Worm (Caenorhabditis elegans): ENCODE measurements around the gene ZK637.12.

The ZK637.12 gene

ce11 chrIII:8887184-8887801 lies 36.7 kb upstream of the ZK637.12 start, which contains the start of gene famh-136:
Gene famh-136 (plus strand): TSS chrIII:8887751.
- TF ChIP-seq tbx-2 (tag; optimal IDR thresholded peaks at IDR 0.05): peak; percentile 69
- no peak for TF ChIP-seq ceh-16 (tag; optimal IDR thresholded peaks at IDR 0.05)
- no peak for TF ChIP-seq ceh-9 (tag; optimal IDR thresholded peaks at IDR 0.05)
- TF ChIP-seq eor-1 (tag; optimal IDR thresholded peaks at IDR 0.05): no peak
- no peak for TF ChIP-seq sea-2 (GFP tag; optimal IDR thresholded peaks at IDR 0.05)
- peak; percentile 23 for TF ChIP-seq egl-5 (tag; optimal IDR thresholded peaks at IDR 0.05)
- TF ChIP-seq fkh-2 (tag; optimal IDR thresholded peaks at IDR 0.05): no peak
- TF ChIP-seq elt-1 (tag; optimal IDR thresholded peaks at IDR 0.05): no peak
- TF ChIP-seq ceh-28 (tag; optimal IDR thresholded peaks at IDR 0.05): peak; percentile 71
- TF ChIP-seq aly-2 (tag; optimal IDR thresholded peaks at IDR 0.05): no peak
- peak; percentile 65 for TF ChIP-seq lin-39 (tag; optimal IDR thresholded peaks at IDR 0.05)
- no peak for TF ChIP-seq ceh-82 (tag; optimal IDR thresholded peaks at IDR 0.05)
- TF ChIP-seq nhr-12 (tag; optimal IDR thresholded peaks at IDR 0.05): no peak
- no peak for TF ChIP-seq daf-12 (tag; optimal IDR thresholded peaks at IDR 0.05)
- TF ChIP-seq ama-1 (optimal IDR thresholded peaks at IDR 0.05): no peak
- TF ChIP-seq R02D3.7 (tag; optimal IDR thresholded peaks at IDR 0.05): peak; percentile 48
- no peak for TF ChIP-seq nhr-28 (tag; optimal IDR thresholded peaks at IDR 0.05)
- TF ChIP-seq mdl-1 (tag; optimal IDR thresholded peaks at IDR 0.05): no peak
- no peak for TF ChIP-seq nhr-23 (tag; optimal IDR thresholded peaks at IDR 0.05)
- no peak for TF ChIP-seq fos-1 (tag; optimal IDR thresholded peaks at IDR 0.05)
- peak; percentile 48 for TF ChIP-seq hmg-11 (tag; optimal IDR thresholded peaks at IDR 0.05)
- peak; percentile 58 for TF ChIP-seq pqm-1 (tag; optimal IDR thresholded peaks at IDR 0.05)
- peak; percentile 68 for TF ChIP-seq nhr-11 (tag; optimal IDR thresholded peaks at IDR 0.05)
- TF ChIP-seq ZK546.5 (tag; optimal IDR thresholded peaks at IDR 0.05): no peak
- TF ChIP-seq skn-1 (tag; optimal IDR thresholded peaks at IDR 0.05): peak; percentile 47
- peak; percentile 9 for TF ChIP-seq ztf-4 (tag; optimal IDR thresholded peaks at IDR 0.05)
- TF ChIP-seq unc-39 (tag; optimal IDR thresholded peaks at IDR 0.05): no peak
- no peak for TF ChIP-seq ztf-11 (tag; optimal IDR thresholded peaks at IDR 0.05)
- TF ChIP-seq unc-62 (GFP tag; optimal IDR thresholded peaks at IDR 0.05): no peak
- no peak for TF ChIP-seq elt-3 (tag; optimal IDR thresholded peaks at IDR 0.05)
- peak; percentile 88 for TF ChIP-seq snpc-4 (tag; optimal IDR thresholded peaks at IDR 0.05)
- no peak for TF ChIP-seq mml-1 (tag; optimal IDR thresholded peaks at IDR 0.05)
- no peak for TF ChIP-seq zag-1 (tag; optimal IDR thresholded peaks at IDR 0.05)
- no peak for TF ChIP-seq nhr-76 (tag; optimal IDR thresholded peaks at IDR 0.05)
- peak; percentile 22 for TF ChIP-seq nhr-77 (tag; optimal IDR thresholded peaks at IDR 0.05)
- no peak for TF ChIP-seq fkh-10 (GFP tag; optimal IDR thresholded peaks at IDR 0.05)
- no peak for TF ChIP-seq nhr-237 (tag; optimal IDR thresholded peaks at IDR 0.05)
- peak; percentile 84 for TF ChIP-seq elt-2 (tag; optimal IDR thresholded peaks at IDR 0.05)
- peak; percentile 69 for TF ChIP-seq jun-1 (tag; optimal IDR thresholded peaks at IDR 0.05)
- peak; percentile 86 for TF ChIP-seq nfya-1 (tag; optimal IDR thresholded peaks at IDR 0.05; ENCODE audit: insufficient read depth)
- peak; percentile 95 for TF ChIP-seq pha-4 (tag; optimal IDR thresholded peaks at IDR 0.05)
- no peak for TF ChIP-seq nhr-67 (tag; optimal IDR thresholded peaks at IDR 0.05)
- TF ChIP-seq egl-27 (tag; optimal IDR thresholded peaks at IDR 0.05): no peak
- TF ChIP-seq nhr-43 (tag; optimal IDR thresholded peaks at IDR 0.05; ENCODE audit: poor library complexity, severe bottlenecking): peak; percentile 82
- TF ChIP-seq lsy-12 (tag; optimal IDR thresholded peaks at IDR 0.05): peak; percentile 57
- TF ChIP-seq nhr-25 (tag; optimal IDR thresholded peaks at IDR 0.05): peak; percentile 14
- TF ChIP-seq lin-15B (tag; optimal IDR thresholded peaks at IDR 0.05): peak; percentile 77
